Fruit fly (Drosophila melanogaster) whole organism, embryonic: Measurements from ENCODE around the gene CG18662.
A peak's percentile ranks its signal among the peaks of the same experiment; 100 is the strongest.

Experiments
- Bteb2 ChIP-seq: fragments of 200-800 bp; sonication (Bioruptor generic); optimal IDR thresholded peaks from 2 replicates; lab custom pipeline; 2016; ENCODE audit warnings: missing biosample characterization, missing genetic modification characterization
- CG10959 ChIP-seq: fragments of 200-800 bp; sonication (Bioruptor generic); IDR thresholded peaks from 2 replicates; pipeline ENCODE4 v1.3.6; 2022; ENCODE audit warnings: missing biosample characterization, missing genetic modification characterization
- CG12104 ChIP-seq: fragments of 200-800 bp; sonication (Bioruptor generic); optimal IDR thresholded peaks from 3 replicates; lab custom pipeline; 2016; ENCODE audit warnings: missing biosample characterization, missing genetic modification characterization
- CG12155 ChIP-seq: fragments of 200-800 bp; sonication (Bioruptor generic); optimal IDR thresholded peaks from 3 replicates; lab custom pipeline; 2016; ENCODE audit warnings: missing biosample characterization, missing genetic modification characterization
- CG12659 ChIP-seq: fragments of 200-800 bp; sonication (Bioruptor generic); optimal IDR thresholded peaks from 3 replicates; lab custom pipeline; 2017; ENCODE audit warnings: mild to moderate bottlenecking, missing biosample characterization, missing genetic modification reagents, missing genetic modification characterization
- CG1603 ChIP-seq: fragments of 200-800 bp; sonication (Bioruptor generic); optimal IDR thresholded peaks from 2 replicates; lab custom pipeline; 2019; ENCODE audit warnings: missing biosample characterization, mild to moderate bottlenecking, missing genetic modification characterization, moderate library complexity
- CG17186 ChIP-seq: fragments of 200-800 bp; sonication (Bioruptor generic); optimal IDR thresholded peaks from 3 replicates; lab custom pipeline; 2017; ENCODE audit warnings: missing biosample characterization, missing genetic modification reagents, missing genetic modification characterization
- CG17385 ChIP-seq: fragments of 200-800 bp; sonication (Bioruptor generic); optimal IDR thresholded peaks from 3 replicates; lab custom pipeline; 2018; ENCODE audit warnings: missing biosample characterization, mild to moderate bottlenecking, missing genetic modification characterization
- CG17829 ChIP-seq: fragments of 200-800 bp; optimal IDR thresholded peaks from 2 replicates; lab custom pipeline; 2019; ENCODE audit warnings: missing biosample characterization, mild to moderate bottlenecking, missing genetic modification characterization, moderate library complexity
- CG17912 ChIP-seq: fragments of 200-800 bp; sonication (Bioruptor generic); optimal IDR thresholded peaks from 2 replicates; lab custom pipeline; 2018; ENCODE audit warnings: missing biosample characterization, mild to moderate bottlenecking, missing genetic modification characterization
- CG2199 ChIP-seq: fragments of 200-800 bp; sonication (Bioruptor generic); IDR thresholded peaks from 3 replicates; pipeline ENCODE4 v1.3.6; 2022; ENCODE audit warnings: missing biosample characterization, missing genetic modification characterization
- CG2875 ChIP-seq: fragments of 200-800 bp; sonication (Bioruptor generic); optimal IDR thresholded peaks from 2 replicates; lab custom pipeline; 2017; ENCODE audit warnings: missing biosample characterization, mild to moderate bottlenecking, missing genetic modification characterization, missing genetic modification reagents
- CG33213 ChIP-seq: fragments of 200-800 bp; sonication (Bioruptor generic); optimal IDR thresholded peaks from 3 replicates; lab custom pipeline; 2016; ENCODE audit warnings: missing biosample characterization, missing genetic modification characterization
- CG3838 ChIP-seq: fragments of 200-800 bp; sonication (Bioruptor generic); optimal IDR thresholded peaks from 3 replicates; lab custom pipeline; 2016; ENCODE audit warnings: missing biosample characterization, missing genetic modification characterization
- CG4617 ChIP-seq: fragments of 200-800 bp; sonication (Bioruptor generic); optimal IDR thresholded peaks from 3 replicates; lab custom pipeline; 2016; ENCODE audit warnings: missing biosample characterization, missing genetic modification characterization, borderline replicate concordance
- CG6175 ChIP-seq: fragments of 200-800 bp; sonication (Bioruptor generic); IDR thresholded peaks from 3 replicates; pipeline ENCODE4 v1.3.6; 2022; ENCODE audit warnings: missing biosample characterization, missing genetic modification characterization
- CG6683 ChIP-seq: fragments of 200-800 bp; sonication (Bioruptor generic); optimal IDR thresholded peaks from 2 replicates; lab custom pipeline; 2017; ENCODE audit warnings: missing biosample characterization, mild to moderate bottlenecking, missing genetic modification characterization, missing genetic modification reagents
- CG7745 ChIP-seq: fragments of 200-800 bp; sonication (Bioruptor generic); optimal IDR thresholded peaks from 2 replicates; lab custom pipeline; 2018; ENCODE audit warnings: missing biosample characterization, mild to moderate bottlenecking, missing genetic modification characterization, moderate library complexity
- CG8089 ChIP-seq: fragments of 200-800 bp; sonication (Bioruptor generic); optimal IDR thresholded peaks from 3 replicates; lab custom pipeline; 2016; ENCODE audit warnings: missing biosample characterization, missing genetic modification characterization
- CG8281 ChIP-seq: fragments of 200-800 bp; sonication (Bioruptor generic); optimal IDR thresholded peaks from 2 replicates; lab custom pipeline; 2018; ENCODE audit warnings: missing biosample characterization, mild to moderate bottlenecking, missing genetic modification characterization, moderate library complexity
- CG8290 ChIP-seq, 3 experiments: fragments of 200-800 bp; sonication (Bioruptor generic); optimal IDR thresholded peaks; 2 replicates each; lab custom pipeline; 2016 to 2019; ENCODE audit warnings: missing biosample characterization in 3 of 3, missing genetic modification characterization in 3 of 3, mild to moderate bottlenecking in 2 of 3, moderate library complexity in 1 of 3
- CG8478 ChIP-seq: fragments of >200 bp; optimal IDR thresholded peaks from 2 replicates; lab custom pipeline; 2018
- Dbx ChIP-seq: fragments of 200-800 bp; sonication (Bioruptor generic); IDR thresholded peaks from 3 replicates; pipeline ENCODE4 v1.3.6; 2022; ENCODE audit warnings: missing biosample characterization, missing genetic modification characterization
- Fer3 ChIP-seq: fragments of 200-800 bp; sonication (Bioruptor generic); optimal IDR thresholded peaks from 2 replicates; lab custom pipeline; 2018; ENCODE audit warnings: missing biosample characterization, mild to moderate bottlenecking, missing genetic modification characterization, moderate library complexity
- Gsc ChIP-seq: fragments of 200-800 bp; sonication (Bioruptor generic); IDR thresholded peaks from 2 replicates; pipeline ENCODE4 v1.3.6; 2022; ENCODE audit warnings: missing biosample characterization, missing genetic modification characterization
- HLH54F ChIP-seq: fragments of 200-800 bp; sonication (Bioruptor generic); optimal IDR thresholded peaks from 3 replicates; lab custom pipeline; 2016; ENCODE audit warnings: missing biosample characterization, missing genetic modification characterization
- Hmr ChIP-seq: fragments of 200-800 bp; sonication (Bioruptor generic); optimal IDR thresholded peaks from 3 replicates; lab custom pipeline; 2017; ENCODE audit warnings: mild to moderate bottlenecking, missing biosample characterization, missing genetic modification reagents, missing genetic modification characterization
- Myb ChIP-seq: fragments of 200-800 bp; sonication (Bioruptor generic); optimal IDR thresholded peaks from 2 replicates; lab custom pipeline; 2016; ENCODE audit warnings: missing biosample characterization, missing genetic modification characterization
- Nf-YC ChIP-seq: fragments of 200-800 bp; optimal IDR thresholded peaks from 3 replicates; lab custom pipeline; 2019; ENCODE audit warnings: missing biosample characterization, mild to moderate bottlenecking, missing genetic modification characterization, moderate library complexity
- Side ChIP-seq: fragments of 200-800 bp; sonication (Bioruptor generic); optimal IDR thresholded peaks from 2 replicates; lab custom pipeline; 2016; ENCODE audit warnings: missing biosample characterization, missing genetic modification characterization
- bcd ChIP-seq: fragments of 200-800 bp; sonication (Bioruptor generic); optimal IDR thresholded peaks from 2 replicates; lab custom pipeline; 2017; ENCODE audit warnings: missing biosample characterization, mild to moderate bottlenecking, missing genetic modification characterization
- chif ChIP-seq, 2 experiments: fragments of 200-800 bp; sonication (Bioruptor generic); optimal IDR thresholded peaks; 3 replicates each; lab custom pipeline; 2016; ENCODE audit warnings: missing biosample characterization in 2 of 2, missing genetic modification characterization in 2 of 2
- danr ChIP-seq: fragments of 200-800 bp; sonication (Bioruptor generic); IDR thresholded peaks from 2 replicates; pipeline ENCODE4 v1.3.6; 2022; ENCODE audit warnings: missing biosample characterization, missing genetic modification characterization
- fu2 ChIP-seq: fragments of 200-800 bp; sonication (Bioruptor generic); optimal IDR thresholded peaks from 2 replicates; lab custom pipeline; 2016; ENCODE audit warnings: missing biosample characterization, missing genetic modification characterization
- ind ChIP-seq: fragments of 200-800 bp; sonication (Bioruptor generic); optimal IDR thresholded peaks from 3 replicates; lab custom pipeline; 2016; ENCODE audit warnings: missing biosample characterization, missing genetic modification characterization
- jing ChIP-seq: fragments of 200-800 bp; sonication (Bioruptor generic); optimal IDR thresholded peaks from 2 replicates; lab custom pipeline; 2018; ENCODE audit warnings: missing biosample characterization, mild to moderate bottlenecking, missing genetic modification characterization
- lab ChIP-seq: fragments of 200-800 bp; sonication (Bioruptor generic); optimal IDR thresholded peaks from 3 replicates; lab custom pipeline; 2017; ENCODE audit warnings: missing biosample characterization, missing genetic modification characterization, mild to moderate bottlenecking, moderate library complexity, missing genetic modification reagents
- lilli ChIP-seq: fragments of 200-800 bp; sonication (Bioruptor generic); optimal IDR thresholded peaks from 3 replicates; lab custom pipeline; 2016; ENCODE audit warnings: missing biosample characterization, missing genetic modification characterization
- maf-S ChIP-seq: fragments of 200-800 bp; sonication (Bioruptor generic); optimal IDR thresholded peaks from 2 replicates; lab custom pipeline; 2016; ENCODE audit warnings: missing biosample characterization, missing genetic modification characterization
- mld ChIP-seq: fragments of 200-800 bp; sonication (Bioruptor generic); IDR thresholded peaks from 3 replicates; pipeline ENCODE4 v1.3.6; 2022; ENCODE audit warnings: missing biosample characterization, missing genetic modification characterization; ENCODE audit not compliant: partially characterized antibody
- pnt ChIP-seq: fragments of 200-800 bp; sonication (Bioruptor generic); optimal IDR thresholded peaks from 3 replicates; lab custom pipeline; 2016; ENCODE audit warnings: missing biosample characterization, missing genetic modification characterization
- pros ChIP-seq: fragments of 200-800 bp; sonication (Bioruptor generic); optimal IDR thresholded peaks from 3 replicates; lab custom pipeline; 2019; ENCODE audit warnings: missing biosample characterization, mild to moderate bottlenecking, missing genetic modification characterization, moderate library complexity
- psq ChIP-seq: fragments of 200-800 bp; sonication (Bioruptor generic); optimal IDR thresholded peaks from 2 replicates; lab custom pipeline; 2017; ENCODE audit warnings: missing biosample characterization, missing genetic modification characterization
- seq ChIP-seq: fragments of 200-800 bp; sonication (Bioruptor generic); IDR thresholded peaks from 2 replicates; pipeline ENCODE4 v1.3.6; 2022; ENCODE audit warnings: missing biosample characterization, missing genetic modification characterization
- slbo ChIP-seq: fragments of 200-800 bp; sonication (Bioruptor generic); IDR thresholded peaks from 2 replicates; pipeline ENCODE4 v1.3.6; 2022; ENCODE audit warnings: missing biosample characterization, missing genetic modification characterization
- trem ChIP-seq: fragments of 200-800 bp; optimal IDR thresholded peaks from 3 replicates; lab custom pipeline; 2019; ENCODE audit warnings: missing biosample characterization, mild to moderate bottlenecking, missing genetic modification characterization, moderate library complexity
- zen2 ChIP-seq: fragments of 200-800 bp; sonication (Bioruptor generic); IDR thresholded peaks from 3 replicates; pipeline ENCODE4 v1.3.6; 2022; ENCODE audit warnings: missing biosample characterization, missing genetic modification characterization; ENCODE audit not compliant: partially characterized antibody

CG18662 gene

DNA sequence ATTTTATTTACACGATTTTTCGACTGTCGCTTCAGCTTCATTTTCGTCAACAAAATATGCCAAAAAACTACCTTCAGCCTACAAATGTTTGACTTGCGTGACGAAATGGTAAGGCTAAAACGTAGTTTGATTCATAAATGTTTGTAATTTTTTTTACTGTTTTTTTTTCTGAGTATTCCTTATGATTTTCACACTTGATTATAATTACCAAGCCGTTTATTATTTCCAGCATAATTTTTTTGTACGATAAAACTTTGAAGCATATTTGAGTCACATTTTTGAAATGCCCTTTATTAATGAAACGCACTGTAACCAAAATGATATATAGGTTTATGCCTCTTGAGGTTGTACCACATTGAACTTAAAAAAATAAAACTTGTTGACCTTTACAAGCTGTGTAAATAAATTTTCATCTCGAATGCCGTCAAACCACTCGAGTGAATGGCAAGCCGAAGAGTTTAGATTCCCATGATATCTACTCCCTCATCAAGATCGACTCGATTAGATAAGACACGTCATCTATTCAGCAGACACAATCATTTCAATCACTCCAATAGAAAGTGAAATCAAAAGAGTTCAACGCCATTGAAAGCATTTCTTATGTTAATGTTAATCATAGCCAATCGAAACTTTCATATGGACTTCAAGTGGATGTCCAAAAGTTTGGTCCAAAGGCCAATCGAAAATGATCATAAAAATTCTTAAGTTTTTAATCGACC, 2.3 kb downstream of the CG18662 start (continued):
- peak; percentile 44 for TF ChIP-seq CG12659 (GFP tag; lab: Kevin White, UChicago)
- peak in 1 of 2 experiments; percentile 43 for TF ChIP-seq chif (GFP tag; optimal IDR thresholded peaks at IDR 0.05; lab: Kevin White, UChicago)
- TF ChIP-seq CG4617 (GFP tag; lab: Kevin White, UChicago), result no peak
- no peak for TF ChIP-seq Side (GFP tag; lab: Kevin White, UChicago)
- TF ChIP-seq CG17186 (GFP tag; lab: Kevin White, UChicago), result no peak
- peak; percentile 11 for TF ChIP-seq CG12104
- TF ChIP-seq CG8089 (GFP tag; lab: Kevin White, UChicago), result peak; percentile 13
- TF ChIP-seq CG1603, result no peak
- TF ChIP-seq Bteb2 (GFP tag; lab: Kevin White, UChicago), result peak; percentile 34
- no peak for TF ChIP-seq CG33213 (GFP tag; lab: Kevin White, UChicago)
- no peak for TF ChIP-seq CG17912
- TF ChIP-seq CG2875, result no peak
- no peak for TF ChIP-seq CG8478 (lab: Kevin White, UChicago)
- TF ChIP-seq ind, result peak; percentile 42

dm6 chr2L:8984614-8985318, 4.3 kb downstream of the CG18662 start, which contains the start of gene CG13101:
CG13101 (minus strand) TSS chr2L:8984872.
- peak; percentile 78 for TF ChIP-seq HLH54F (GFP tag; lab: Kevin White, UChicago)
- TF ChIP-seq CG8290 (GFP tag; optimal IDR thresholded peaks at IDR 0.05; lab: Kevin White, UChicago), result peak; percentile 68
- TF ChIP-seq CG8290 (tag; optimal IDR thresholded peaks at IDR 0.05; lab: Kevin White, UChicago), result peak in 1 of 2 experiments; percentile 70
- peak; percentile 48 for TF ChIP-seq Myb (GFP tag; lab: Kevin White, UChicago)
- peak; percentile 71 for TF ChIP-seq Nf-YC
- no peak for TF ChIP-seq zen2 (GFP tag; lab: Robert Waterston, UW)
- peak; percentile 63 for TF ChIP-seq psq (GFP tag; lab: Kevin White, UChicago)
- peak; percentile 93 for TF ChIP-seq Hmr (GFP tag; lab: Kevin White, UChicago)
- peak; percentile 58 for TF ChIP-seq pnt (GFP tag; lab: Kevin White, UChicago)
- TF ChIP-seq CG7745 (tag; lab: Kevin White, UChicago), result peak; percentile 80
- peak; percentile 94 for TF ChIP-seq slbo (GFP tag; lab: Robert Waterston, UW)
- TF ChIP-seq danr (GFP tag; lab: Robert Waterston, UW), result peak; percentile 85
- peak; percentile 96 for TF ChIP-seq CG17829
- TF ChIP-seq Fer3 (tag; lab: Kevin White, UChicago), result peak; percentile 94
- TF ChIP-seq CG17385 (GFP tag; lab: Kevin White, UChicago), result peak; percentile 89
- peak; percentile 92 for TF ChIP-seq bcd (GFP tag; lab: Kevin White, UChicago)
- peak; percentile 95 for TF ChIP-seq Dbx (GFP tag; lab: Robert Waterston, UW)
- peak; percentile 63 for TF ChIP-seq fu2
- peak; percentile 57 for TF ChIP-seq jing (GFP tag; lab: Kevin White, UChicago)
- TF ChIP-seq seq (GFP tag; lab: Robert Waterston, UW), result peak; percentile 94
- peak; percentile 93 for TF ChIP-seq lilli (GFP tag; lab: Kevin White, UChicago)
- TF ChIP-seq pros, result peak; percentile 21
- TF ChIP-seq CG6683, result peak; percentile 87
- TF ChIP-seq CG12155 (GFP tag; lab: Kevin White, UChicago), result peak; percentile 88
- no peak for TF ChIP-seq Gsc (GFP tag; lab: Robert Waterston, UW)
- TF ChIP-seq CG3838 (GFP tag; lab: Kevin White, UChicago), result peak; percentile 65
- peak; percentile 93 for TF ChIP-seq CG2199
- TF ChIP-seq lab, result peak; percentile 96
- TF ChIP-seq maf-S (GFP tag; lab: Kevin White, UChicago), result peak; percentile 80
- TF ChIP-seq trem (tag; lab: Kevin White, UChicago), result peak; percentile 88
- TF ChIP-seq CG6175, result peak; percentile 87; the same call in 2 of the 3 replicates
- peak; percentile 87 for TF ChIP-seq CG8281
- peak; percentile 85 for TF ChIP-seq CG10959 (GFP tag; lab: Robert Waterston, UW)
- TF ChIP-seq mld (GFP tag; lab: Robert Waterston, UW), result no peak
